Fruit fly (Drosophila melanogaster): Measurements from ENCODE around the gene Rac1.
A peak's percentile ranks its signal among the peaks of the same experiment; 100 is the strongest.

The Rac1 gene

dm6 chr3L:1348248-1348647 is 45.8 kb upstream of the Rac1 start:
- TF ChIP-seq kay (GFP tag; ENCODE audit: borderline replicate concordance) (no peak), CG5204 (GFP tag; optimal IDR thresholded peaks at IDR 0.05) (no peak), Crg-1 (GFP tag; optimal IDR thresholded peaks at IDR 0.05) (no peak), pad (GFP tag; optimal IDR thresholded peaks at IDR 0.05) (no peak), CG12768 (GFP tag; optimal IDR thresholded peaks at IDR 0.05) (no peak), Mnt (GFP tag; optimal IDR thresholded peaks at IDR 0.05) (no peak), cic (GFP tag; optimal IDR thresholded peaks at IDR 0.05) (no peak), Hr96 (GFP tag; optimal IDR thresholded peaks at IDR 0.05) (no peak), CG1620 (GFP tag; optimal IDR thresholded peaks at IDR 0.05) (no peak), CG11617 (GFP tag; optimal IDR thresholded peaks at IDR 0.05) (no peak), ovo (GFP tag; optimal IDR thresholded peaks at IDR 0.05) (no peak), CG14711 (tag; optimal IDR thresholded peaks at IDR 0.05) (no peak)

dm6 chr3L:1346956-1347587 is 44.6 kb upstream of the Rac1 start:
- TF ChIP-seq tj (GFP tag; optimal IDR thresholded peaks at IDR 0.05) (peak; percentile 86), ovo (GFP tag; optimal IDR thresholded peaks at IDR 0.05) (no peak)

- peak; percentile 60 for TF ChIP-seq CG12768 (GFP tag; optimal IDR thresholded peaks at IDR 0.05)
- TF ChIP-seq Crg-1 (GFP tag; optimal IDR thresholded peaks at IDR 0.05): peak; percentile 64
- peak; percentile 26 for TF ChIP-seq tj (GFP tag; optimal IDR thresholded peaks at IDR 0.05)
- TF ChIP-seq Hr96 (GFP tag; optimal IDR thresholded peaks at IDR 0.05): no peak
- TF ChIP-seq Clk (GFP tag; optimal IDR thresholded peaks at IDR 0.05): peak; percentile 31
- TF ChIP-seq cic (GFP tag; optimal IDR thresholded peaks at IDR 0.05): no peak
- TF ChIP-seq cnc (optimal IDR thresholded peaks at IDR 0.05): no peak
- peak; percentile 38 for TF ChIP-seq pad (GFP tag; optimal IDR thresholded peaks at IDR 0.05)
- TF ChIP-seq CG33017 (tag; optimal IDR thresholded peaks at IDR 0.05): peak; percentile 28
- peak; percentile 12 for TF ChIP-seq bab1 (GFP tag; optimal IDR thresholded peaks at IDR 0.05)
- peak; percentile 94 for TF ChIP-seq Mnt (GFP tag; optimal IDR thresholded peaks at IDR 0.05)
- no peak for TF ChIP-seq kay (GFP tag; ENCODE audit: borderline replicate concordance)
- TF ChIP-seq CG5204 (GFP tag; optimal IDR thresholded peaks at IDR 0.05): no peak
- peak; percentile 63 for TF ChIP-seq CG14711 (tag; optimal IDR thresholded peaks at IDR 0.05)
- TF ChIP-seq CG11617 (GFP tag; optimal IDR thresholded peaks at IDR 0.05): peak; percentile 74
- TF ChIP-seq ovo (GFP tag; optimal IDR thresholded peaks at IDR 0.05): peak; percentile 64
- no peak for TF ChIP-seq toe (GFP tag; optimal IDR thresholded peaks at IDR 0.05)
- peak; percentile 64 for TF ChIP-seq CG7101 (tag; optimal IDR thresholded peaks at IDR 0.05)
- TF ChIP-seq CG7045 (GFP tag; optimal IDR thresholded peaks at IDR 0.05): peak; percentile 59
- peak; percentile 26 for TF ChIP-seq CG1620 (GFP tag; optimal IDR thresholded peaks at IDR 0.05)
These were observed 39.7 kb upstream of the Rac1 start, which contains the start of gene indra for dm6 chr3L:1342133-1342580. TSS of gene indra (minus strand) at chr3L:1342403.

- no peak for TF ChIP-seq CG33017 (tag; optimal IDR thresholded peaks at IDR 0.05)
- no peak for TF ChIP-seq Clk (GFP tag; optimal IDR thresholded peaks at IDR 0.05)
- peak; percentile 95 to 98 for TF ChIP-seq cnc (optimal IDR thresholded peaks at IDR 0.05)
These were observed 33.8 kb upstream of the Rac1 start for dm6 chr3L:1335989-1336961.

- peak in 1 of 2 experiments; percentile 24 for TF ChIP-seq cnc (optimal IDR thresholded peaks at IDR 0.05)
- TF ChIP-seq bab1 (GFP tag; optimal IDR thresholded peaks at IDR 0.05): peak; percentile 35
- TF ChIP-seq CG7045 (GFP tag; optimal IDR thresholded peaks at IDR 0.05): peak; percentile 40
- no peak for TF ChIP-seq ovo (GFP tag; optimal IDR thresholded peaks at IDR 0.05)
- no peak for TF ChIP-seq cic (GFP tag; optimal IDR thresholded peaks at IDR 0.05)
- TF ChIP-seq CG5204 (GFP tag; optimal IDR thresholded peaks at IDR 0.05): no peak
- peak; percentile 2 for TF ChIP-seq CG1620 (GFP tag; optimal IDR thresholded peaks at IDR 0.05)
- TF ChIP-seq CG33017 (tag; optimal IDR thresholded peaks at IDR 0.05): no peak
- no peak for TF ChIP-seq Hr96 (GFP tag; optimal IDR thresholded peaks at IDR 0.05)
- no peak for TF ChIP-seq CG11617 (GFP tag; optimal IDR thresholded peaks at IDR 0.05)
- TF ChIP-seq CG7101 (tag; optimal IDR thresholded peaks at IDR 0.05): peak; percentile 33
- no peak for TF ChIP-seq Mnt (GFP tag; optimal IDR thresholded peaks at IDR 0.05)
- peak; percentile 23 for TF ChIP-seq CG14711 (tag; optimal IDR thresholded peaks at IDR 0.05)
- TF ChIP-seq toe (GFP tag; optimal IDR thresholded peaks at IDR 0.05): no peak
- TF ChIP-seq Clk (GFP tag; optimal IDR thresholded peaks at IDR 0.05): no peak
- no peak for TF ChIP-seq CG12768 (GFP tag; optimal IDR thresholded peaks at IDR 0.05)
- TF ChIP-seq kay (GFP tag; ENCODE audit: borderline replicate concordance): no peak
- peak; percentile 98 for TF ChIP-seq pad (GFP tag; optimal IDR thresholded peaks at IDR 0.05)
- TF ChIP-seq tj (GFP tag; optimal IDR thresholded peaks at IDR 0.05): no peak
- TF ChIP-seq Crg-1 (GFP tag; optimal IDR thresholded peaks at IDR 0.05): peak; percentile 15
These were observed 32.9 kb upstream of the Rac1 start for dm6 chr3L:1335428-1335764.
